Worm (Caenorhabditis elegans) whole organism, L3 larva: ENCODE measurements around the gene fbxa-224.

Experiments used
- R02D3.7 ChIP-seq: fragments of 150-350 bp; optimal IDR thresholded peaks from 2 replicates; lab custom pipeline; 2014; ENCODE audit warnings: missing biosample characterization, missing genetic modification characterization
- aly-2 ChIP-seq: fragments of 150-350 bp; optimal IDR thresholded peaks from 2 replicates; lab custom pipeline; 2014; ENCODE audit warnings: missing biosample characterization, missing genetic modification characterization
- ama-1 ChIP-seq: fragments of 150-350 bp; optimal IDR thresholded peaks from 2 replicates; lab custom pipeline; 2018
- ceh-16 ChIP-seq: sonication (generic microtip); optimal IDR thresholded peaks from 2 replicates; lab custom pipeline; 2017; ENCODE audit warnings: missing biosample characterization, missing genetic modification characterization
- ceh-28 ChIP-seq: fragments of 150-350 bp; optimal IDR thresholded peaks from 2 replicates; lab custom pipeline; 2014; ENCODE audit warnings: missing biosample characterization, missing genetic modification reagents, missing genetic modification characterization
- daf-12 ChIP-seq: fragments of 150-350 bp; optimal IDR thresholded peaks from 2 replicates; lab custom pipeline; 2014; ENCODE audit warnings: missing biosample characterization, missing genetic modification reagents, missing genetic modification characterization
- egl-27 ChIP-seq: sonication (generic microtip); optimal IDR thresholded peaks from 4 replicates; lab custom pipeline; 2017; ENCODE audit warnings: missing biosample characterization, missing genetic modification reagents, missing genetic modification characterization
- elt-1 ChIP-seq: fragments of 150-350 bp; optimal IDR thresholded peaks from 2 replicates; lab custom pipeline; 2014; ENCODE audit warnings: missing biosample characterization, missing genetic modification characterization
- elt-2 ChIP-seq: sonication (generic microtip); optimal IDR thresholded peaks from 2 replicates; lab custom pipeline; 2016; ENCODE audit warnings: missing genetic modification reagents, mild to moderate bottlenecking, missing genetic modification characterization, missing compliant biosample characterization
- elt-3 ChIP-seq, 3 experiments: fragments of 150-350 bp in 1 of 3; sonication (generic microtip) in 2 of 3; optimal IDR thresholded peaks; 2 replicates in 2 of 3; 4 replicates in 1 of 3; lab custom pipeline; 2014 to 2017; ENCODE audit warnings: missing biosample characterization in 3 of 3, missing genetic modification characterization in 3 of 3
- eor-1 ChIP-seq, 2 experiments: fragments of 150-350 bp; optimal IDR thresholded peaks; 2 replicates each; lab custom pipeline; 2014 to 2018; ENCODE audit warnings: missing biosample characterization in 2 of 2, missing genetic modification characterization in 2 of 2
- fkh-10 ChIP-seq: sonication (generic microtip); optimal IDR thresholded peaks from 2 replicates; lab custom pipeline; 2017; ENCODE audit warnings: missing biosample characterization, missing genetic modification reagents, missing genetic modification characterization
- fkh-2 ChIP-seq: fragments of 150-350 bp; optimal IDR thresholded peaks from 2 replicates; lab custom pipeline; 2014; ENCODE audit warnings: missing biosample characterization, missing genetic modification reagents, missing genetic modification characterization
- fos-1 ChIP-seq: fragments of 150-350 bp; optimal IDR thresholded peaks from 2 replicates; lab custom pipeline; 2014; ENCODE audit warnings: missing biosample characterization, missing genetic modification characterization
- jun-1 ChIP-seq: fragments of 150-350 bp; optimal IDR thresholded peaks from 2 replicates; lab custom pipeline; 2014; ENCODE audit warnings: missing biosample characterization, missing genetic modification reagents, missing genetic modification characterization
- lin-15B ChIP-seq: fragments of 150-350 bp; optimal IDR thresholded peaks from 2 replicates; lab custom pipeline; 2014; ENCODE audit warnings: missing biosample characterization, missing genetic modification characterization
- lin-39 ChIP-seq: fragments of 150-350 bp; optimal IDR thresholded peaks from 2 replicates; lab custom pipeline; 2018; ENCODE audit warnings: missing biosample characterization, missing genetic modification reagents, missing genetic modification characterization
- mdl-1 ChIP-seq: fragments of 150-350 bp; optimal IDR thresholded peaks from 2 replicates; lab custom pipeline; 2014; ENCODE audit warnings: missing biosample characterization, missing genetic modification characterization
- mml-1 ChIP-seq: fragments of 150-350 bp; sonication (generic microtip); optimal IDR thresholded peaks from 3 replicates; lab custom pipeline; 2014; ENCODE audit warnings: missing biosample characterization, missing genetic modification characterization
- nfya-1 ChIP-seq: sonication (generic microtip); optimal IDR thresholded peaks from 2 replicates; lab custom pipeline; 2017; ENCODE audit warnings: missing genetic modification characterization, mild to moderate bottlenecking, missing compliant biosample characterization, antibody characterized with exemption, moderate library complexity; ENCODE audit not compliant: insufficient read depth
- nhr-23 ChIP-seq: fragments of 150-350 bp; optimal IDR thresholded peaks from 2 replicates; lab custom pipeline; 2014; ENCODE audit warnings: missing biosample characterization, missing genetic modification reagents, missing genetic modification characterization
- nhr-25 ChIP-seq: sonication (generic microtip); optimal IDR thresholded peaks from 2 replicates; lab custom pipeline; 2017; ENCODE audit warnings: missing biosample characterization, missing genetic modification characterization
- nhr-28 ChIP-seq: fragments of 150-350 bp; optimal IDR thresholded peaks from 2 replicates; lab custom pipeline; 2014; ENCODE audit warnings: missing biosample characterization, missing genetic modification characterization
- nhr-43 ChIP-seq: sonication (generic microtip); optimal IDR thresholded peaks from 2 replicates; lab custom pipeline; 2016; ENCODE audit warnings: mild to moderate bottlenecking, missing genetic modification characterization, missing compliant biosample characterization; ENCODE audit not compliant: poor library complexity, severe bottlenecking
- nhr-67 ChIP-seq: fragments of 150-350 bp; optimal IDR thresholded peaks from 2 replicates; lab custom pipeline; 2014; ENCODE audit warnings: missing biosample characterization, missing genetic modification characterization
- nhr-76 ChIP-seq: fragments of 150-350 bp; sonication (generic microtip); optimal IDR thresholded peaks from 5 replicates; lab custom pipeline; 2014; ENCODE audit warnings: missing biosample characterization, missing genetic modification characterization
- pha-4 ChIP-seq: fragments of 150-350 bp; optimal IDR thresholded peaks from 2 replicates; lab custom pipeline; 2014; ENCODE audit warnings: missing biosample characterization, missing genetic modification reagents, missing genetic modification characterization
- pqm-1 ChIP-seq: fragments of 150-350 bp; optimal IDR thresholded peaks from 2 replicates; lab custom pipeline; 2017; ENCODE audit warnings: missing biosample characterization, missing genetic modification characterization, inconsistent platforms
- skn-1 ChIP-seq: fragments of 150-350 bp; optimal IDR thresholded peaks from 2 replicates; lab custom pipeline; 2014; ENCODE audit warnings: missing biosample characterization, missing genetic modification characterization
- snpc-4 ChIP-seq: fragments of 150-350 bp; optimal IDR thresholded peaks from 2 replicates; lab custom pipeline; 2014; ENCODE audit warnings: missing biosample characterization, missing genetic modification characterization
- unc-62 ChIP-seq: fragments of 150-350 bp; sonication (generic microtip); optimal IDR thresholded peaks from 4 replicates; lab custom pipeline; 2014; ENCODE audit warnings: missing biosample characterization, missing genetic modification reagents, missing genetic modification characterization
- zag-1 ChIP-seq: fragments of 150-350 bp; optimal IDR thresholded peaks from 2 replicates; lab custom pipeline; 2014; ENCODE audit warnings: missing biosample characterization, missing genetic modification characterization
- ztf-11 ChIP-seq: fragments of 150-350 bp; optimal IDR thresholded peaks from 2 replicates; lab custom pipeline; 2014; ENCODE audit warnings: missing biosample characterization, missing genetic modification characterization

Gene fbxa-224

ce11 chrII:7542952-7543351 is 5.0 kb downstream of the fbxa-224 start:
- TF ChIP-seq nhr-23 (tag; lab: Kevin White, UChicago) = peak; percentile 61
- no peak for TF ChIP-seq nfya-1 (tag; lab: Kevin White, UChicago)
- TF ChIP-seq elt-3 (tag; optimal IDR thresholded peaks at IDR 0.05; lab: Kevin White, UChicago) = no peak
- TF ChIP-seq fkh-2 (tag; lab: Kevin White, UChicago) = no peak

ce11 chrII:7537603-7538230 is 10.2 kb downstream of the fbxa-224 start, which contains the start of gene nfi-1:
TSS of gene nfi-1 (plus strand) at chrII:7538180.
- no peak for TF ChIP-seq R02D3.7
- TF ChIP-seq snpc-4 (tag; lab: Kevin White, UChicago) = peak; percentile 66
- no peak for TF ChIP-seq jun-1
- TF ChIP-seq fkh-10 (GFP tag; lab: Kevin White, UChicago) = no peak
- no peak for TF ChIP-seq ceh-16 (tag; lab: Kevin White, UChicago)
- peak; percentile 81 for TF ChIP-seq pha-4 (tag; lab: Kevin White, UChicago)
- TF ChIP-seq zag-1 (tag; lab: Kevin White, UChicago) = no peak
- peak; percentile 64 for TF ChIP-seq lin-39
- TF ChIP-seq nhr-23 (tag; lab: Kevin White, UChicago) = peak; percentile 13
- TF ChIP-seq lin-15B (tag; lab: Kevin White, UChicago) = peak; percentile 68
- peak; percentile 79 for TF ChIP-seq nfya-1 (tag; lab: Kevin White, UChicago)
- TF ChIP-seq ceh-28 (tag; lab: Kevin White, UChicago) = no peak
- TF ChIP-seq nhr-76 = no peak
- no peak for TF ChIP-seq nhr-28 (tag; lab: Kevin White, UChicago)
- peak; percentile 22 for TF ChIP-seq nhr-25 (tag; lab: Kevin White, UChicago)

- TF ChIP-seq elt-2 (tag; lab: Kevin White, UChicago) (peak; percentile 56), pqm-1 (tag; lab: Kevin White, UChicago) (peak; percentile 7), daf-12 (no peak), ceh-28 (tag; lab: Kevin White, UChicago) (no peak)
These were observed 13.0 kb downstream of the fbxa-224 start, which contains the start of gene ZK1290.13 for ce11 chrII:7534934-7535333. TSS of gene ZK1290.13 (plus strand) at chrII:7535006.

- no peak for TF ChIP-seq eor-1 (tag; optimal IDR thresholded peaks at IDR 0.05; lab: Kevin White, UChicago)
- TF ChIP-seq fos-1 (tag; lab: Kevin White, UChicago) = no peak
- TF ChIP-seq nhr-67 (tag; lab: Kevin White, UChicago) = no peak
- no peak for TF ChIP-seq elt-3 (tag; optimal IDR thresholded peaks at IDR 0.05; lab: Kevin White, UChicago)
- TF ChIP-seq lin-15B (tag; lab: Kevin White, UChicago) = no peak
- TF ChIP-seq zag-1 (tag; lab: Kevin White, UChicago) = no peak
- TF ChIP-seq unc-62 (GFP tag; lab: Kevin White, UChicago) = no peak
- TF ChIP-seq ceh-16 (tag; lab: Kevin White, UChicago) = no peak
- TF ChIP-seq mml-1 = no peak
- TF ChIP-seq skn-1 (tag; lab: Kevin White, UChicago) = no peak
- no peak for TF ChIP-seq egl-27 (tag; lab: Kevin White, UChicago)
- TF ChIP-seq nhr-25 (tag; lab: Kevin White, UChicago) = peak; percentile 10
- TF ChIP-seq elt-1 (tag; lab: Kevin White, UChicago) = peak; percentile 6
- no peak for TF ChIP-seq elt-2 (tag; lab: Kevin White, UChicago)
- TF ChIP-seq aly-2 (tag; lab: Kevin White, UChicago) = no peak
- TF ChIP-seq daf-12 = no peak
- no peak for TF ChIP-seq nhr-28 (tag; lab: Kevin White, UChicago)
- no peak for TF ChIP-seq R02D3.7
- no peak for TF ChIP-seq ama-1
- no peak for TF ChIP-seq mdl-1 (tag; lab: Kevin White, UChicago)
- no peak for TF ChIP-seq ztf-11 (tag; lab: Kevin White, UChicago)
- TF ChIP-seq nhr-23 (tag; lab: Kevin White, UChicago) = peak; percentile 86
These were observed 13.6 kb downstream of the fbxa-224 start, which contains the start of gene wrt-10 for ce11 chrII:7534369-7534768. TSS of gene wrt-10 (minus strand) at chrII:7534563.

ce11 chrII:7531478-7531877 is 16.5 kb downstream of the fbxa-224 start:
- TF ChIP-seq elt-3 (tag; optimal IDR thresholded peaks at IDR 0.05; lab: Kevin White, UChicago) (peak in 1 of 3 experiments; percentile 63), nhr-23 (tag; lab: Kevin White, UChicago) (peak; percentile 52), nhr-43 (tag; lab: Kevin White, UChicago) (peak; percentile 59), aly-2 (tag; lab: Kevin White, UChicago) (no peak), skn-1 (tag; lab: Kevin White, UChicago) (no peak)
